Fruit fly (Drosophila melanogaster) whole organism, adult: ENCODE data around the gene CG31076.

Source experiments
- CG11617 ChIP-seq: fragments of 200-800 bp; sonication (Bioruptor generic); optimal IDR thresholded peaks from 2 replicates; lab custom pipeline; 2017; ENCODE audit warnings: mild to moderate bottlenecking, missing biosample characterization, missing genetic modification reagents, missing genetic modification characterization
- CG12768 ChIP-seq: fragments of 200-800 bp; sonication (Bioruptor generic); optimal IDR thresholded peaks from 2 replicates; lab custom pipeline; 2017; ENCODE audit warnings: missing biosample characterization, missing genetic modification characterization, mild to moderate bottlenecking, moderate library complexity, missing genetic modification reagents
- CG14711 ChIP-seq: fragments of 200-800 bp; sonication (Bioruptor generic); optimal IDR thresholded peaks from 2 replicates; lab custom pipeline; 2018; ENCODE audit warnings: missing biosample characterization, mild to moderate bottlenecking, missing genetic modification characterization, moderate library complexity
- CG1620 ChIP-seq: fragments of 200-800 bp; sonication (Bioruptor generic); optimal IDR thresholded peaks from 2 replicates; lab custom pipeline; 2016; ENCODE audit warnings: missing biosample characterization, missing genetic modification characterization
- CG33017 ChIP-seq: fragments of 200-800 bp; sonication (Bioruptor generic); optimal IDR thresholded peaks from 2 replicates; lab custom pipeline; 2018; ENCODE audit warnings: missing biosample characterization, mild to moderate bottlenecking, missing genetic modification characterization, moderate library complexity
- CG5204 ChIP-seq: fragments of 200-800 bp; sonication (Bioruptor generic); optimal IDR thresholded peaks from 2 replicates; lab custom pipeline; 2016; ENCODE audit warnings: missing biosample characterization, missing genetic modification characterization
- CG7045 ChIP-seq: fragments of 200-800 bp; sonication (Bioruptor generic); optimal IDR thresholded peaks from 2 replicates; lab custom pipeline; 2017; ENCODE audit warnings: missing biosample characterization, mild to moderate bottlenecking, missing genetic modification characterization
- CG7101 ChIP-seq: fragments of 200-800 bp; sonication (Bioruptor generic); optimal IDR thresholded peaks from 2 replicates; lab custom pipeline; 2018; ENCODE audit warnings: missing biosample characterization, mild to moderate bottlenecking, missing genetic modification characterization, moderate library complexity
- Clk ChIP-seq: fragments of 200-800 bp; sonication (Bioruptor generic); optimal IDR thresholded peaks from 2 replicates; lab custom pipeline; 2017; ENCODE audit warnings: missing biosample characterization, missing genetic modification characterization
- Crg-1 ChIP-seq: fragments of 200-800 bp; sonication (Bioruptor generic); optimal IDR thresholded peaks from 2 replicates; lab custom pipeline; 2016; ENCODE audit warnings: missing biosample characterization, missing genetic modification characterization
- Hr96 ChIP-seq: fragments of 200-800 bp; sonication (Bioruptor generic); optimal IDR thresholded peaks from 2 replicates; lab custom pipeline; 2016; ENCODE audit warnings: missing biosample characterization, missing genetic modification characterization
- Mnt ChIP-seq: fragments of 200-800 bp; sonication (Bioruptor generic); optimal IDR thresholded peaks from 2 replicates; lab custom pipeline; 2016; ENCODE audit warnings: missing biosample characterization, mild to moderate bottlenecking, missing genetic modification characterization
- bab1 ChIP-seq: fragments of 200-800 bp; sonication (Bioruptor generic); optimal IDR thresholded peaks from 3 replicates; lab custom pipeline; 2019; ENCODE audit warnings: missing biosample characterization, mild to moderate bottlenecking, missing genetic modification characterization, moderate library complexity
- cic ChIP-seq: fragments of 200-800 bp; sonication (Bioruptor generic); optimal IDR thresholded peaks from 2 replicates; lab custom pipeline; 2017; ENCODE audit warnings: missing biosample characterization, mild to moderate bottlenecking, missing genetic modification characterization, moderate library complexity
- cnc ChIP-seq, 2 experiments: fragments of >200 bp; optimal IDR thresholded peaks; 2 replicates each; lab custom pipeline; 2017
- kay ChIP-seq: fragments of 200-800 bp; sonication (Bioruptor generic); peaks from one replicate; lab custom pipeline; 2016; ENCODE audit warnings: missing biosample characterization, missing genetic modification characterization, borderline replicate concordance
- ovo ChIP-seq: fragments of 200-800 bp; sonication (Bioruptor generic); optimal IDR thresholded peaks from 2 replicates; lab custom pipeline; 2016; ENCODE audit warnings: missing biosample characterization, missing genetic modification characterization
- pad ChIP-seq: fragments of 200-800 bp; sonication (Bioruptor generic); optimal IDR thresholded peaks from 3 replicates; lab custom pipeline; 2017; ENCODE audit warnings: missing biosample characterization, missing genetic modification characterization, mild to moderate bottlenecking, moderate library complexity, missing genetic modification reagents
- tj ChIP-seq: fragments of 200-800 bp; sonication (Bioruptor generic); optimal IDR thresholded peaks from 3 replicates; lab custom pipeline; 2017; ENCODE audit warnings: missing biosample characterization, mild to moderate bottlenecking, missing genetic modification characterization, moderate library complexity
- toe ChIP-seq: fragments of 200-800 bp; sonication (Bioruptor generic); optimal IDR thresholded peaks from 2 replicates; lab custom pipeline; 2016; ENCODE audit warnings: missing biosample characterization, missing genetic modification characterization

The CG31076 gene

dm6 chr3R:26978241-26978640 lies 11.4 kb downstream of the CG31076 start, which contains the start of the genes CG14253 and CG46313:
Gene CG14253 (plus strand): TSS chr3R:26978541.
Gene CG46313 (plus strand): TSS chr3R:26978541.
- no peak for TF ChIP-seq ovo (GFP tag; lab: Kevin White, UChicago)
- no peak for TF ChIP-seq Mnt (GFP tag; lab: Kevin White, UChicago)
- TF ChIP-seq toe (GFP tag; lab: Kevin White, UChicago), result no peak
- no peak for TF ChIP-seq kay
- TF ChIP-seq tj, result no peak
- no peak for TF ChIP-seq CG11617 (GFP tag; lab: Kevin White, UChicago)
- TF ChIP-seq Crg-1, result no peak
- TF ChIP-seq cnc (optimal IDR thresholded peaks at IDR 0.05; lab: Kevin White, UChicago), result no peak
- TF ChIP-seq CG12768, result no peak
- no peak for TF ChIP-seq CG5204 (GFP tag; lab: Kevin White, UChicago)
- TF ChIP-seq cic (GFP tag; lab: Kevin White, UChicago), result no peak
- no peak for TF ChIP-seq CG1620 (GFP tag; lab: Kevin White, UChicago)
- TF ChIP-seq CG7101, result no peak
- no peak for TF ChIP-seq Clk (GFP tag; lab: Kevin White, UChicago)
- TF ChIP-seq CG14711 (tag; lab: Kevin White, UChicago), result no peak
- TF ChIP-seq CG33017, result no peak
- no peak for TF ChIP-seq CG7045
- TF ChIP-seq Hr96, result no peak
- no peak for TF ChIP-seq bab1
- no peak for TF ChIP-seq pad

DNA sequence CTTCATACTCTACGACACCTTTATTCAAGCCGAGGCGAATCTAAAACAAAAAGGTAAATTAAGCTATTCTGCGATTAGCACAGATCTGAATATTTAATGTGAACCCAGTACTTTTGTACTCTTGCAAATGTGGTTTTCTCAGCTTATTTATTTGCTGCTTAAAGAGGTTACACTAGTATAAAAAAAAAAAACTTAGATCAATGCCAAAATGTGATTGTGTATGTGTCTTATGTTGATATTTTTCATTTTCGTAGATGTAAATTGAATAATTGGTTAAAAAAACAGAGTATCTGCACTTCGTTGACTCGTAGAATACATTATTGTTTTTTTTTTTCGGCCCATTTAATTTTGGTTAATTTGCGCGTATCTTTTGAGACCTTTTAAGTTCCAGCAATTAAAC lies 19.9 kb downstream of the CG31076 start:
- peak; percentile 37 for TF ChIP-seq bab1
- no peak for TF ChIP-seq CG33017
- TF ChIP-seq Hr96, result no peak
- no peak for TF ChIP-seq Clk (GFP tag; lab: Kevin White, UChicago)
- peak; percentile 22 for TF ChIP-seq tj
- TF ChIP-seq ovo (GFP tag; lab: Kevin White, UChicago), result no peak
- TF ChIP-seq CG14711 (tag; lab: Kevin White, UChicago), result peak; percentile 24

DNA sequence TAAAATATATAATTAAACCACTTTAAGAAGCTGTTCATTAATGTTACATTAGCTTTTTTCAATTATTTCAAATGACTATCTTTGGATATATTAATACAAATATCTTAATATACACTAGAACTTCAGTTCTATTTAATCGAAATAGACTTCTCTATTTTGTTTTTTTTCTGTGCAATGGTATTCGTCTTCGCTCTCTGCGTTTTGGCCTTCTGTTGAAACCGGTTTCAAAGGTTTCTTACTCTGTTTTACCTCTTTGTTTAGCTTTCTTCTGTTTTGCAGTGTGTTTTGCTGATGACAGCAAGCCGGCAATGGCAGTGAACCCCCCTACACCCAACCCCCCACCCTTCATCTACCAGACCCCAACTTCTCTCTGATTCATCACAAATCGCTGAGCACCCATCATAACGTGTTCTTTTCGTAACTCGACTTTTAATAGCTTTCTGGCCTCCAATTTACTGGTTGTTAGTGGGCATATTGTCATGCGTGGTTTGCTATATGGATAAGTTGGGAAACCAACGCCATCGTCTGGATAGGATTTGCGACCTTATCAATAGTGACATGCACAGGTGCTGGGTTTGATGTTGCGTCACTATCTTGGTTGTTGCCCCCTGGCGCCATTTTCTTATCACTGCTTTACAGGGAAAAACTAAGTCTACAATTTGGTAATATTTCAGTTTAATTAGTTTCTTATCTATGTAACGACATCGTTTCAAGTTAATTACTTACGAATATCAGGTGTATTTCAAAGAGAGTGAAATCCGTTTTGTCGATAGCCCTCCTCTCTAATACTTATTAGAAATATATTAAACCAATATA lies 20.6 kb downstream of the CG31076 start:
- no peak for TF ChIP-seq Mnt (GFP tag; lab: Kevin White, UChicago)
- TF ChIP-seq cic (GFP tag; lab: Kevin White, UChicago), result no peak
- TF ChIP-seq CG5204 (GFP tag; lab: Kevin White, UChicago), result no peak
- TF ChIP-seq CG33017, result peak; percentile 8
- no peak for TF ChIP-seq toe (GFP tag; lab: Kevin White, UChicago)
- TF ChIP-seq tj, result peak; percentile 96
- TF ChIP-seq Crg-1, result no peak
- TF ChIP-seq kay, result peak; percentile 26
- peak; percentile 50 for TF ChIP-seq bab1
- TF ChIP-seq pad, result no peak
- no peak for TF ChIP-seq CG1620 (GFP tag; lab: Kevin White, UChicago)
- TF ChIP-seq Hr96, result no peak
- no peak for TF ChIP-seq Clk (GFP tag; lab: Kevin White, UChicago)
- TF ChIP-seq CG7101, result no peak
- no peak for TF ChIP-seq CG7045
- no peak for TF ChIP-seq CG11617 (GFP tag; lab: Kevin White, UChicago)
- TF ChIP-seq CG14711 (tag; lab: Kevin White, UChicago), result no peak
- TF ChIP-seq CG12768, result no peak
- no peak for TF ChIP-seq ovo (GFP tag; lab: Kevin White, UChicago)
- TF ChIP-seq cnc (optimal IDR thresholded peaks at IDR 0.05; lab: Kevin White, UChicago), result no peak

- peak; percentile 57 for TF ChIP-seq kay
- no peak for TF ChIP-seq tj
Measured at dm6 chr3R:26968313-26968605, 21.4 kb downstream of the CG31076 start.

dm6 chr3R:26967587-26968312 lies 21.9 kb downstream of the CG31076 start:
- TF ChIP-seq ovo (GFP tag; lab: Kevin White, UChicago) (no peak), CG7101 (no peak), toe (GFP tag; lab: Kevin White, UChicago) (no peak), tj (peak; percentile 13), bab1 (peak; percentile 28), Crg-1 (no peak)

- TF ChIP-seq tj (peak; percentile 15), Clk (GFP tag; lab: Kevin White, UChicago) (no peak), bab1 (peak; percentile 10), Mnt (GFP tag; lab: Kevin White, UChicago) (peak; percentile 23), CG11617 (GFP tag; lab: Kevin White, UChicago) (peak; percentile 0), Hr96 (no peak), CG12768 (peak; percentile 6), ovo (GFP tag; lab: Kevin White, UChicago) (no peak)
Measured at dm6 chr3R:26966794-26967323, 22.8 kb downstream of the CG31076 start, which contains the start of gene CG5521. Gene CG5521 (plus strand): TSS chr3R:26966930.

- TF ChIP-seq Hr96, result no peak
- TF ChIP-seq CG12768, result no peak
- no peak for TF ChIP-seq Crg-1
- TF ChIP-seq CG7045, result no peak
- TF ChIP-seq ovo (GFP tag; lab: Kevin White, UChicago), result no peak
- no peak for TF ChIP-seq cnc (optimal IDR thresholded peaks at IDR 0.05; lab: Kevin White, UChicago)
- TF ChIP-seq CG5204 (GFP tag; lab: Kevin White, UChicago), result no peak
- TF ChIP-seq Clk (GFP tag; lab: Kevin White, UChicago), result no peak
- no peak for TF ChIP-seq bab1
- no peak for TF ChIP-seq toe (GFP tag; lab: Kevin White, UChicago)
Measured at dm6 chr3R:26966385-26966784, 23.3 kb downstream of the CG31076 start, which contains the start of gene Gr97a. Gene Gr97a (minus strand): TSS chr3R:26966485.
